Worm (Caenorhabditis elegans): ENCODE measurements around the gene gpa-12.

Gene gpa-12

ce11 chrX:9248083-9248805 lies 4.9 kb downstream of the gpa-12 start:
- TF ChIP-seq mdl-1 (tag; optimal IDR thresholded peaks at IDR 0.05) (peak in 1 of 2 experiments; percentile 10), lin-15B (tag; optimal IDR thresholded peaks at IDR 0.05) (no peak), nhr-71 (tag; optimal IDR thresholded peaks at IDR 0.05) (peak; percentile 83), blmp-1 (tag; optimal IDR thresholded peaks at IDR 0.05) (peak; percentile 71), ztf-11 (tag; optimal IDR thresholded peaks at IDR 0.05) (no peak), mef-2 (tag; optimal IDR thresholded peaks at IDR 0.05) (no peak), nhr-85 (tag) (peak; percentile 91), nhr-47 (tag; optimal IDR thresholded peaks at IDR 0.05) (no peak), mab-9 (GFP tag; IDR thresholded peaks at IDR 0.05) (no peak), snu-23 (GFP tag; optimal IDR thresholded peaks at IDR 0.05) (peak; percentile 47), egl-13 (tag; optimal IDR thresholded peaks at IDR 0.05) (no peak), aha-1 (tag; optimal IDR thresholded peaks at IDR 0.05) (no peak), pax-3 (tag; optimal IDR thresholded peaks at IDR 0.05) (no peak), dpl-1 (GFP tag; optimal IDR thresholded peaks at IDR 0.05) (no peak), elt-3 (tag; optimal IDR thresholded peaks at IDR 0.05) (peak in 2 of 6 experiments; percentile 6 to 71), pqm-1 (tag; optimal IDR thresholded peaks at IDR 0.05) (no peak), nhr-19 (GFP tag; conservative IDR thresholded peaks at IDR 0.05) (peak; percentile 27; the same call in 1 of the 2 replicates), efl-1 (optimal IDR thresholded peaks at IDR 0.05) (no peak), efl-1 (GFP tag; optimal IDR thresholded peaks at IDR 0.05 in 1 of 2) (peak in 1 of 2 experiments; percentile 74), lsy-2 (tag; optimal IDR thresholded peaks at IDR 0.05) (no peak), rnt-1 (tag; optimal IDR thresholded peaks at IDR 0.05) (no peak), nhr-20 (tag; optimal IDR thresholded peaks at IDR 0.05) (peak; percentile 64), mep-1 (tag; optimal IDR thresholded peaks at IDR 0.05) (no peak), lin-35 (GFP tag; optimal IDR thresholded peaks at IDR 0.05) (peak in 1 of 2 experiments; percentile 51)

ce11 chrX:9251488-9251887 lies 8.1 kb downstream of the gpa-12 start, which contains the start of gene pes-8:
Gene pes-8 (plus strand): TSS chrX:9251788.
- TF ChIP-seq lin-35 (GFP tag; optimal IDR thresholded peaks at IDR 0.05) (no peak), nhr-85 (tag) (no peak), ceh-88 (GFP tag; IDR thresholded peaks at IDR 0.05) (no peak), ztf-4 (tag; optimal IDR thresholded peaks at IDR 0.05) (no peak), isw-1 (GFP tag; IDR thresholded peaks at IDR 0.05) (no peak), nhr-90 (tag; optimal IDR thresholded peaks at IDR 0.05; ENCODE audit: poor library complexity) (no peak), lin-15B (tag; optimal IDR thresholded peaks at IDR 0.05) (no peak)

ce11 chrX:9255993-9256392 lies 12.6 kb downstream of the gpa-12 start:
- no peak for TF ChIP-seq nhr-84 (tag; optimal IDR thresholded peaks at IDR 0.05)
- TF ChIP-seq aly-2 (tag; optimal IDR thresholded peaks at IDR 0.05) = no peak
- TF ChIP-seq nhr-76 (tag; optimal IDR thresholded peaks at IDR 0.05) = no peak
- no peak for TF ChIP-seq pag-3 (tag; optimal IDR thresholded peaks at IDR 0.05; ENCODE audit: borderline replicate concordance, insufficient read depth)
- TF ChIP-seq nhr-77 (tag; optimal IDR thresholded peaks at IDR 0.05) = no peak
- TF ChIP-seq efl-1 (optimal IDR thresholded peaks at IDR 0.05) = no peak
- TF ChIP-seq efl-1 (GFP tag; optimal IDR thresholded peaks at IDR 0.05 in 1 of 2) = no peak
- TF ChIP-seq hpl-2 (GFP tag; optimal IDR thresholded peaks at IDR 0.05) = no peak
- no peak for TF ChIP-seq sox-4 (tag; optimal IDR thresholded peaks at IDR 0.05)
- TF ChIP-seq fkh-10 (GFP tag; optimal IDR thresholded peaks at IDR 0.05) = no peak
- TF ChIP-seq ztf-11 (tag; optimal IDR thresholded peaks at IDR 0.05) = no peak
- TF ChIP-seq fkh-4 (tag; optimal IDR thresholded peaks at IDR 0.05; ENCODE audit: borderline replicate concordance) = no peak
- TF ChIP-seq ets-5 (GFP tag; IDR thresholded peaks at IDR 0.05) = no peak
- no peak for TF ChIP-seq vab-15 (tag; optimal IDR thresholded peaks at IDR 0.05)
- no peak for TF ChIP-seq ceh-8 (GFP tag; optimal IDR thresholded peaks at IDR 0.05)
- no peak for TF ChIP-seq egl-13 (tag; optimal IDR thresholded peaks at IDR 0.05)
- no peak for TF ChIP-seq skn-1 (tag; optimal IDR thresholded peaks at IDR 0.05)
